Fruit fly (Drosophila melanogaster): ENCODE data around the gene CG15399.

CG15399 gene

DNA sequence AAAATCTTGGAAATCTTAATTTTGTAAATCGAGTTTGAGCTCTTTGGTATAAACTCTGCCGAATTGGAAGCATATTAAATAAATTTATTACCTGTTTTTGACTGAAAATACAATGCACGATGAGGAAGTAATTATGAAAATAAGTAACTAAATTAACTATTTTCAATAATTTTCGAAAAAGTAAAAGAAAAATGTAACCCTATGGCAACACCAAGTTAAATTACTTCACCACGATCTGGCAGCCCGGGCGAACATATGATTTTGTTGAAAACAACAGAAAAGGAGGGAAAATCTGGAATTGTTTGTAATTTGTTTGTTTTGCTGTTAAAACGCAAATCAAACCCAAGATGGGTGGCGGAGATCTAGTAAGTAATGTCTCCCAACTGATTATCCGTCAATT is 26.7 kb downstream of the CG15399 start, which contains the start of the genes CG9961 and Cwc25 (continued):
- TF ChIP-seq MBD-R2 (GFP tag; IDR thresholded peaks at IDR 0.05), result peak; percentile 90
- TF ChIP-seq CG4617 (GFP tag; optimal IDR thresholded peaks at IDR 0.05; ENCODE audit: borderline replicate concordance), result peak; percentile 26
- TF ChIP-seq CG6689 (GFP tag; IDR thresholded peaks at IDR 0.05), result no peak
- TF ChIP-seq Kr (GFP tag; optimal IDR thresholded peaks at IDR 0.05), result no peak
- no peak for TF ChIP-seq al (GFP tag; IDR thresholded peaks at IDR 0.05)
- no peak for TF ChIP-seq so (GFP tag; IDR thresholded peaks at IDR 0.05)
- TF ChIP-seq CG1603 (tag; optimal IDR thresholded peaks at IDR 0.05), result no peak
- peak; percentile 34 for TF ChIP-seq stwl (tag; optimal IDR thresholded peaks at IDR 0.05)
- no peak for TF ChIP-seq CG4282 (GFP tag; optimal IDR thresholded peaks at IDR 0.05)
- TF ChIP-seq az2 (GFP tag; optimal IDR thresholded peaks at IDR 0.05), result no peak
- TF ChIP-seq B-H2 (GFP tag; optimal IDR thresholded peaks at IDR 0.05), result no peak
- TF ChIP-seq Dp (GFP tag; optimal IDR thresholded peaks at IDR 0.05), result peak; percentile 42
- TF ChIP-seq nerfin-1 (tag; optimal IDR thresholded peaks at IDR 0.05), result peak; percentile 29
- no peak for TF ChIP-seq odd (GFP tag; optimal IDR thresholded peaks at IDR 0.05)
- no peak for TF ChIP-seq CG13894 (tag; optimal IDR thresholded peaks at IDR 0.05)
- TF ChIP-seq schlank (tag; optimal IDR thresholded peaks at IDR 0.05), result no peak
- TF ChIP-seq CG14710 (tag; optimal IDR thresholded peaks at IDR 0.05), result peak; percentile 53
- peak; percentile 84 for TF ChIP-seq sens (GFP tag)
- no peak for TF ChIP-seq pnt (GFP tag; optimal IDR thresholded peaks at IDR 0.05)
- no peak for TF ChIP-seq CG11696 (GFP tag; IDR thresholded peaks at IDR 0.05)
- no peak for TF ChIP-seq CG9817 (tag; optimal IDR thresholded peaks at IDR 0.05)
- TF ChIP-seq D19A (tag; optimal IDR thresholded peaks at IDR 0.05), result no peak
- TF ChIP-seq Fer1 (GFP tag; optimal IDR thresholded peaks at IDR 0.05), result peak; percentile 1
- peak; percentile 25 for TF ChIP-seq CG15514 (GFP tag; optimal IDR thresholded peaks at IDR 0.05)
- no peak for TF ChIP-seq dm (GFP tag; optimal IDR thresholded peaks at IDR 0.05)
- no peak for TF ChIP-seq Med (GFP tag)
- TF ChIP-seq crp (GFP tag; optimal IDR thresholded peaks at IDR 0.05), result peak; percentile 48 to 88
- no peak for TF ChIP-seq disco-r (GFP tag; optimal IDR thresholded peaks at IDR 0.05)
- TF ChIP-seq CG10209 (GFP tag; optimal IDR thresholded peaks at IDR 0.05), result no peak
- TF ChIP-seq ttk (GFP tag; IDR thresholded peaks at IDR 0.05), result no peak
- TF ChIP-seq CG1602 (GFP tag; optimal IDR thresholded peaks at IDR 0.05), result no peak
- no peak for TF ChIP-seq ab (GFP tag; optimal IDR thresholded peaks at IDR 0.05)
- no peak for TF ChIP-seq Stat92E (GFP tag; optimal IDR thresholded peaks at IDR 0.05)
- no peak for TF ChIP-seq CG10565 (GFP tag; optimal IDR thresholded peaks at IDR 0.05)
- TF ChIP-seq CG18262 (tag; optimal IDR thresholded peaks at IDR 0.05), result no peak
- TF ChIP-seq kay (GFP tag; optimal IDR thresholded peaks at IDR 0.05), result no peak
- TF ChIP-seq CG10959 (GFP tag; IDR thresholded peaks at IDR 0.05), result no peak
- TF ChIP-seq CG32532 (GFP tag; IDR thresholded peaks at IDR 0.05), result no peak
- no peak for TF ChIP-seq CG7987 (GFP tag; optimal IDR thresholded peaks at IDR 0.05)
- no peak for TF ChIP-seq ap (GFP tag; IDR thresholded peaks at IDR 0.05)
- no peak for TF ChIP-seq CG6813 (GFP tag; optimal IDR thresholded peaks at IDR 0.05)
- TF ChIP-seq YL-1 (GFP tag; optimal IDR thresholded peaks at IDR 0.05), result peak; percentile 16
- no peak for TF ChIP-seq CG32767 (GFP tag; IDR thresholded peaks at IDR 0.05)
- TF ChIP-seq sug (tag; optimal IDR thresholded peaks at IDR 0.05), result peak; percentile 3
- TF ChIP-seq CG10543 (GFP tag; optimal IDR thresholded peaks at IDR 0.05), result no peak
- peak; percentile 44 for TF ChIP-seq pzg (GFP tag; optimal IDR thresholded peaks at IDR 0.05)
- TF ChIP-seq CG10979 (tag; optimal IDR thresholded peaks at IDR 0.05), result no peak
- no peak for TF ChIP-seq CG14050 (GFP tag; IDR thresholded peaks at IDR 0.05)
- TF ChIP-seq GATAe (GFP tag; conservative IDR thresholded peaks at IDR 0.05), result no peak
- TF ChIP-seq Usf (GFP tag; optimal IDR thresholded peaks at IDR 0.05), result no peak
- TF ChIP-seq CG17912 (GFP tag; optimal IDR thresholded peaks at IDR 0.05), result no peak

All from whole organism, embryonic.